Fruit fly (Drosophila melanogaster) Kc167 (cell line): ENCODE measurements around the gene Arf4.

Experiments
- Myc ChIP-seq: fragments of >200 bp; optimal IDR thresholded peaks from 2 replicates; lab custom pipeline; 2017; ENCODE audit warnings: missing external identifiers
- Sin3A ChIP-seq: fragments of >200 bp; optimal IDR thresholded peaks from 2 replicates; lab custom pipeline; 2018; ENCODE audit warnings: missing external identifiers
- h ChIP-seq: fragments of >200 bp; optimal IDR thresholded peaks from 3 replicates; lab custom pipeline; 2018; ENCODE audit warnings: missing external identifiers
- insv ChIP-seq: fragments of >200 bp; optimal IDR thresholded peaks from 3 replicates; lab custom pipeline; 2018; ENCODE audit warnings: missing external identifiers
- psq ChIP-seq: fragments of >200 bp; optimal IDR thresholded peaks from 2 replicates; lab custom pipeline; 2017; ENCODE audit warnings: missing external identifiers
- ttk ChIP-seq: sonication (Bioruptor generic); optimal IDR thresholded peaks from 2 replicates; lab custom pipeline; 2017; ENCODE audit warnings: missing external identifiers

The Arf4 gene

dm6 chr4:1122658-1123606 lies 1.0 kb upstream of the Arf4 start, which contains the start of gene Cals:
TSS of gene Cals (minus strand) at chr4:1123357.
- TF ChIP-seq psq (lab: Kevin White, UChicago) (no peak), insv (no peak), h (no peak), Myc (lab: Kevin White, UChicago) (no peak), ttk (lab: Kevin White, UChicago) (no peak), Sin3A (lab: Kevin White, UChicago) (no peak)

dm6 chr4:1124494-1124780 lies 470 bp downstream of the Arf4 start:
- TF ChIP-seq psq (lab: Kevin White, UChicago), result no peak
- TF ChIP-seq h, result no peak
- no peak for TF ChIP-seq ttk (lab: Kevin White, UChicago)
- no peak for TF ChIP-seq Myc (lab: Kevin White, UChicago)
- TF ChIP-seq Sin3A (lab: Kevin White, UChicago), result no peak
- no peak for TF ChIP-seq insv

- no peak for TF ChIP-seq Myc (lab: Kevin White, UChicago)
- TF ChIP-seq insv, result no peak
- TF ChIP-seq psq (lab: Kevin White, UChicago), result no peak
- TF ChIP-seq ttk (lab: Kevin White, UChicago), result no peak
- no peak for TF ChIP-seq Sin3A (lab: Kevin White, UChicago)
- TF ChIP-seq h, result no peak
These were observed 2.3 kb downstream of the Arf4 start, which contains the start of gene CG11155 for dm6 chr4:1126290-1126689. TSS of gene CG11155 (plus strand) at chr4:1126602.

DNA sequence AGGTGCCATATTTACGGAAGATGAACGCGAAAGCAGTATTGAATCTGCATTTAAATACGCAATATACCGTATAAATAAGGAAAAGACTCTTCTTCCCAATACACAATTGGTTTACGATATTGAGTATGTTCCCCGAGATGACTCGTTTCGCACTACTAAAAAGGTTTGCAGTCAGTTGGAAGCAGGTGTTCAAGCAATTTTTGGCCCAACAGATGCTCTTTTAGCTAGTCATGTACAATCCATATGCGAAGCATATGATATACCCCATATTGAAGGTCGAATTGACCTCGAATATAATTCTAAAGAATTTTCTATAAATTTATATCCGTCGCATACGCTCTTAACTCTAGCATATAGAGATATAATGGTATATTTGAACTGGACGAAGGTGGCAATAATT lies 3.0 kb downstream of the Arf4 start:
- TF ChIP-seq insv (no peak), ttk (lab: Kevin White, UChicago) (no peak), Myc (lab: Kevin White, UChicago) (no peak), psq (lab: Kevin White, UChicago) (no peak), h (no peak), Sin3A (lab: Kevin White, UChicago) (no peak)

- TF ChIP-seq Myc (lab: Kevin White, UChicago) (no peak), insv (no peak), psq (lab: Kevin White, UChicago) (no peak), h (no peak)
These were observed 20.7 kb downstream of the Arf4 start for dm6 chr4:1144715-1145114.

DNA sequence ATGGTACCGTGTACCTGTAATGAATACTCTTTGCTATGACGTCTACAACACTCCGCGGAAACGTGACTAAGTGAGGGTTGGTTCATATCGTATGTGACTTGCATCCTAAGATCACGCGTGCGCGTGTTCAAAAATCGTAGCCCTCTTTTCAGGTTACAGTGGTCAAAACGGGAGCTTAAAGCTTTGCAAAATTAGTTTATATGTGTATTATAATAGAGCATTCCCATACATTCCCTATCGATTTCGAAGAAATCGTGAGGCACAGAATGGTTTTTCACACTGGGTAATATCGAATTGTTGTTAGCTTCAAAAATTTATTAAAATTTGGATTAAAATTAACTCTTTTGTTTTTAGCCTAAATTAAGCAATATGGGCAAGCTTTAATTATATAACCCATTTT lies 22.5 kb downstream of the Arf4 start:
- no peak for TF ChIP-seq ttk (lab: Kevin White, UChicago)
- no peak for TF ChIP-seq insv
- no peak for TF ChIP-seq psq (lab: Kevin White, UChicago)
- TF ChIP-seq Sin3A (lab: Kevin White, UChicago), result no peak
- no peak for TF ChIP-seq Myc (lab: Kevin White, UChicago)
- TF ChIP-seq h, result no peak

DNA sequence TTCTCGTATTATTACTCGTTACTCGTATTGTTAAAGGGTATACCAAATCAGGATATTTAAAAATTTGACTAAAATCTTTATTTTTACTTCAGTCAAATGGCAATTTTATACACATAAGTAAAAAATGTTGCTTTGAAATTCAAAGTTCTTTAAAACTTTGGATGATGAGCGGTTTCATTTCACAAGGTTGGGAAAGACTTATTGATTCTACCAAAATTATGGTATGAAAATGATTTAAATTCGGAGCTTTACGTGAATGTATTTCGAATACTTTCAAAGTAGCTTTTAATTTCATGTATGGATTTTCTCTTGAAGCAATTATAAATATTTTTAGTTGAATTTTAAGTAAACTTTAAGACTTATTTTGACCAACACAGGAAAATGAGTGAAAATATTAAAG lies 23.2 kb downstream of the Arf4 start, which contains the start of gene Kif3C:
Gene Kif3C, plus strand, starts transcription at position 301 of the 400 bp plus-strand sequence.
- TF ChIP-seq Sin3A (lab: Kevin White, UChicago) (no peak), psq (lab: Kevin White, UChicago) (no peak), insv (no peak), ttk (lab: Kevin White, UChicago) (no peak), h (no peak), Myc (lab: Kevin White, UChicago) (no peak)

DNA sequence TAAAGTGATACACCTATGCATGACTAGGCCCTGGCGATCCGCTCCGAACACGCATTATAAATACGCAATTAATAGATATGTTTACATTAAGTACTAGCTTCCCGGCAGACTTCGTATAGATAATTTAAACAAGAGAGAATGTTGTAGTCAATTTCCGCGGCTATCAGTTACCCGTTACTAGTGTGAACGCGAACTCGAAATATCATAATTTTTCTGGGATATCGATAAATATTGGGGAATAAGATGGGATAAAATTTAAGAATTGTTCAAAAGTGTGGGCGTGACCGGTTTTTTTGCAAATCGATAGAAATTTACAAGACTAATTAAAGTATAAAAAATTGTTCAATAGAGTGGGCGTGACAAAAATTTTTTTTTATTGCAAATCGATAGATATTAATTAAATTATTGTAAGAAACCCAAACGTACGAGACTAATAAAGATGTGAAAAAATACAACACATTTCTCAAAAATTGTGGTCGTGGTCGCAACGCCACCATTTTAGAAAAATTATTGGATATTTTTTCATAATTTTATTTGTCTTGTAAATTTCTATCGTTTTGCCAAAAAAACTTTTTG lies 24.1 kb downstream of the Arf4 start:
- no peak for TF ChIP-seq Myc (lab: Kevin White, UChicago)
- no peak for TF ChIP-seq psq (lab: Kevin White, UChicago)

DNA sequence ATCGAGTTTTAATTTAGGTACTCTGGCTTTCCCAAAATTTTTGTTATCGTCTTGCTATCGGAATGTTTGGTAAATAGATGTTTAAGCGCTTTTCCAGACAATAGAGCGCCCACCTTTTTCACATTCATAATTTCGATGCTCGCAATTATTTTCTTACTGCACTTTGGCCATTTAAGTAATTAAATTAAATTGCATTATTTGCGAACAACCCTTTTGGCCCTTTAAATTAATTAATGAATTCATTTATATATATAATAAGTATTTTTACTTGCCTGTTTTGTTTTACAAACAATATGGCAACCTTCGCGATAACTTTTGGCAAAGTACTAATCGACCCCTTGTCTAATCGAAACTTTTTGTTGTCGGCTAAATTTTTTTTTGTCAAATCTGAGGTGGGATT lies 32.3 kb downstream of the Arf4 start:
- TF ChIP-seq h, result no peak
- TF ChIP-seq Myc (lab: Kevin White, UChicago), result no peak
- no peak for TF ChIP-seq psq (lab: Kevin White, UChicago)
- TF ChIP-seq ttk (lab: Kevin White, UChicago), result no peak
- no peak for TF ChIP-seq insv
- no peak for TF ChIP-seq Sin3A (lab: Kevin White, UChicago)

dm6 chr4:1162058-1162457 lies 38.1 kb downstream of the Arf4 start, which contains the start of gene CG32017:
TSS of gene CG32017 (minus strand) at chr4:1162158.
- TF ChIP-seq h (no peak), ttk (lab: Kevin White, UChicago) (no peak), Sin3A (lab: Kevin White, UChicago) (no peak), psq (lab: Kevin White, UChicago) (no peak), insv (no peak), Myc (lab: Kevin White, UChicago) (no peak)
